Worm (Caenorhabditis elegans) whole organism, L4/young adult: ENCODE data around the gene C07A12.2.

Experiments used
- W03F9.2 ChIP-seq: fragments of 150-350 bp; optimal IDR thresholded peaks from 2 replicates; lab custom pipeline; 2014; ENCODE audit warnings: missing biosample characterization, missing genetic modification characterization
- dao-5 ChIP-seq: sonication (generic microtip); optimal IDR thresholded peaks from 2 replicates; lab custom pipeline; 2016; ENCODE audit warnings: missing genotype, missing genetic modification characterization, moderate library complexity, missing compliant biosample characterization
- him-1 ChIP-seq: sonication (generic microtip); optimal IDR thresholded peaks from 2 replicates; lab custom pipeline; 2016; ENCODE audit warnings: missing genotype, missing genetic modification reagents, missing genetic modification characterization, missing compliant biosample characterization

Gene C07A12.2

DNA sequence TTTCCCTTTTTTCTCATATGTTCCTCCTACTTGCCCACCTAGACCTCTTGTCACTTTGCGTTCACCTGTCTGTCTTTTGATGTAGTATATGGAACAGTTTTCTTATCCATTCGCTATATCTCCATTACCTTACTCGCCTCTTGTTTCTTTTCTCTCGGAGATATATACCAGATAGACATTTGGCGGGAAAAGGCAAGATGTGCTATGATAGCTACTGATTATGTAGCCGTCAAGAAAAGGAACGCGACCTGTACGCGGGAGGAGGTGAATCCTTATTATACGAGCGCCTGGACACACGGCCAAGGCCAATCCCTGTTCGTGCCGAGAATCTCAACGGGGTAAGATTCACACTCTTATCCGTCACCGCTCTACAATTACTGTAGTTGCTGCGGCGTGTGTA, 8.4 kb downstream of the C07A12.2 start:
- TF ChIP-seq dao-5 (tag; lab: Kevin White, UChicago) (no peak), him-1 (tag; lab: Kevin White, UChicago) (no peak), W03F9.2 (tag; lab: Kevin White, UChicago) (no peak)

DNA sequence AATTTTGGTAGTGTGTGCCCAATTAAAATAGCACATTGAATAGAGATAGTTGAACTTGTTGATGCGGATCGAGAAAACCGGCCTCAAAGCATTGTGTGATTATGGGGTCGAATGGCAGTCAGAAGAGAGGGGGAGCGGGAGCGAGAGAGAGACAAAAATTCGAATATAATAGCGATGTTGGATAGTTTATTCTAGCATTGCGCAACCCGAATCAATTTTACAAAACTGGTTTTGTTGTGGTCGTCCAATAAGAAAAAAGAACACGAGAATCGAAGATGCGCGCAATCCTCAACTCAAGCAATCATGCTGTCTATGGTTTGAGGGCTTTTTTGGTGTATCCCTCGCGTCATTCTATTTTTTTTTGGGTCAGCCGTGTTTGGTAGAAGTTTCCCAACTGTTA, 8.8 kb downstream of the C07A12.2 start:
- TF ChIP-seq W03F9.2 (tag; lab: Kevin White, UChicago) = no peak
- TF ChIP-seq dao-5 (tag; lab: Kevin White, UChicago) = no peak
- TF ChIP-seq him-1 (tag; lab: Kevin White, UChicago) = no peak

DNA sequence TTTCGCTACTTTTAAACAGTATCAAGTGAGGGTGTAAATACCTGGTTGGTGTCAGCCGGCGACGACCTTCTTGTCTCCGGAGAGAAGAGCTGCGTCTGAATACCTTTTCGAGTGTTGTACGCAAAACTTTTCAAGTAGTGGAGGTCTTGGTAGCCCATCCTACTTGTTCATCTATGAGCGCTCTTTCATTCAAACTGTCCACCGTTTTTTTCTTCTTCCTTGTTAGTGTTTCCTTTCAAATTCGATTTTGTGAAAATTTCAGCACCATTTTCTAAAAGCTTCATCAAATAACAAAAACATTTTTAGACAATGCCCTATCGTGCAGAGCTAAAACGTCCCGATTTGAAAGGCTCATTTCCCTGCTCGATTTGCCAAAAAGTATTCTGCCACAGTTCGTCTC, 9.7 kb downstream of the C07A12.2 start, which contains the start of gene ham-2:
Gene ham-2, plus strand, starts transcription at position 301 of the 400 bp plus-strand sequence.
- no peak for TF ChIP-seq W03F9.2 (tag; lab: Kevin White, UChicago)
- TF ChIP-seq dao-5 (tag; lab: Kevin White, UChicago) = no peak
- no peak for TF ChIP-seq him-1 (tag; lab: Kevin White, UChicago)

DNA sequence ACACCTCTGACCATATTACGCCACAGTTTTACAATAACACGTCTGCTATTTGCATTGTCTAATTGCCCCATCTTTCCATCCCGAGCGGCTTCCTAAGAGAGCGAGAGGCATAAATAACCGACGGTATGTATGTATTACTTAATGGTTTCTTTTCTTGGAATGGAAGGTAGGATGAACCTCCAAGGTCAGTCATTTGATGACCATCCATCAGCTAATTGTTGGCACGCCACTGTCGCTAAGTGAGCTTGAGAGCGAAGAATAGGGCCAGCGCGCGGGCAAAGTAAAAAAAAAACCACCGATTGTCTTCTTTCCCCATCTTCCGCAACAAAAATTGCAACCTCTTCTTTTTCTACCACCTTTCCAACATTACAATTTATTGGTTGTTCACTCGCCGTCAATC, 11.4 kb downstream of the C07A12.2 start:
- no peak for TF ChIP-seq dao-5 (tag; lab: Kevin White, UChicago)

DNA sequence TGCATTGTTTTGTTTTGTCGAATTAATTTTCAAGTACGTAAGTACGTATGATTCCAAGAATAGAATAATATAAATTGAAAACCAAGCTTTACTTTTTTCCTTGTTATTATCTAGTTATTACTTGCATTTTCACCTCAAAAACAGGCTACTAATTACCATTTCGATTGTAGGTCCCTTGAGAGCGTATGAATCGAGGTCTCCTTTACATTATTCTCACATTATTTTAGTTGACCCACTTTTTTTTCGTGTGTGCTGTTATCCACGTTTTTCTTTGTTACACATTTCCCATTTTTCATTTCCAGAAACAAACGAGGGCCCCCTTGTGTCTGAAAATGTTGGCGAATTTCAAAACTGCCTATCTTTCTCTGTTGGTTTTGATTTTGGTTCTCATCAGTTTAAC, 17.2 kb downstream of the C07A12.2 start, which contains the start of gene C05E11.6:
Gene C05E11.6, plus strand, starts transcription at position 301 of the 400 bp plus-strand sequence.
- TF ChIP-seq him-1 (tag; lab: Kevin White, UChicago) (no peak), W03F9.2 (tag; lab: Kevin White, UChicago) (no peak), dao-5 (tag; lab: Kevin White, UChicago) (no peak)

DNA sequence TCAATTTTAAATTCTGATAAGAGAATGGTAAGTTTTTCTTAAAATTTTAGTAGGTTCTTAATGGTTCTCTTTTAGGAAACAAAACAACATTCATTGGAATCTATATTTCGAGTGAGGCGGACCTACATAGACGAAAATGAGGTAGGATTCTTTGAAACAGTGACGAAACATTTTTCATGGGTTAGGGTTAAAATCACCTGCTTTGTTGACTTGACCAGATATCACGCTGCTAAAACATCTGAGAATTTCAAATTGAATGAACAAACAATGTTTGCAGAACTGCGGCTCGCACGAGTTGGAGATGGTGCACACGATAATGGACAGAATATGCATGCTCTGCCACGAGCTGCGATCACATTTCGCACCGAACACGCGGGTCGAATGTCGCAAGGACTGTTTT, 17.6 kb downstream of the C07A12.2 start:
- TF ChIP-seq W03F9.2 (tag; lab: Kevin White, UChicago) (no peak), dao-5 (tag; lab: Kevin White, UChicago) (no peak), him-1 (tag; lab: Kevin White, UChicago) (no peak)

DNA sequence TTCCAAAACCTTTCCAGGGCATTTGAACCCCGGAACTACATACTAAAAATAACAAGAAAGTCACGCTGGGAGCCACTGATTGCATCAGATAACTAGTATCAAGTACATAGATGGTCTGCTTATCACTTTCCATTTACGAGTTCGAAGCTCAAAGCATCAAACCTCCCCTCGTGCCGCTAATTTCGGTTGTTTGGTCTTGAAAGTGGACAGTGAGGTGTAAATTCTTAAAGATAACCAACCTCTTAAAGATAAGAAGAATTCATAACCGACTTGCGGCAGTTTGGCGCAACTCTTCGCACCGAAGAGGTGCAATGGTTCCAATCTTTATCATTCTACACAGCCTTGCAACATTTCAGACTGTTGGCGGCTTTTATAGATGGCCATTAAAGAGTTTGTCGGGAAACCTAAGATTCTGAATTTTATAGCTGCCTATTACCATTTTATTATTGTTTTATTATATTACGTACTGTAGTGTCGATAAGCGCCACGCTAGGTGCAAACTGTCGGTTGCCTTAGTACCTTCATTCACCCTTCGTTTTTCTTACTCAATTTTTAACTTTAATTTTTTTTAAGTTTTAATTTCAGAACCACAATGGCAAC, 20.2 kb downstream of the C07A12.2 start, which contains the start of gene amt-4:
Gene amt-4, plus strand, starts transcription at position 586 of the 600 bp plus-strand sequence.
- TF ChIP-seq him-1 (tag; lab: Kevin White, UChicago) = no peak
- TF ChIP-seq dao-5 (tag; lab: Kevin White, UChicago) = no peak
- no peak for TF ChIP-seq W03F9.2 (tag; lab: Kevin White, UChicago)

DNA sequence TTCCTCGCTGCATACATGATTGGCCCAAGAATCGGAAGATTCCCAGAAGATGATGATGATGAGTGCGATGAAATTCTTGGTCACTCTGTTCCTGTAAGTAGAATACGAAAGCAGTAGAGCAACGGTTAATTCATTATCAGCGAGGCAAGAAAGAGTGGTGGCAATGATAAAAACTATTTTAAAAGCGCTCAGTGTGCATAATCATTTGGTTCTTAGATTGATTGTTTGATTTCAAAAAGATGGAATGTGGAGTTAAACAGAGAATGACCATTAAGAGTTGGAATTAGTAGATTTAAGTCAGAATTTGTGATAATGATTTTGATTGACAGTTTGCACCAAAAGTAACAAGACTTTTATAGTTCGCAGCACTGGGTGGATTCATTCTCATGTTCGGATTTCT, 22.5 kb downstream of the C07A12.2 start:
- TF ChIP-seq dao-5 (tag; lab: Kevin White, UChicago) (no peak), W03F9.2 (tag; lab: Kevin White, UChicago) (no peak), him-1 (tag; lab: Kevin White, UChicago) (no peak)

DNA sequence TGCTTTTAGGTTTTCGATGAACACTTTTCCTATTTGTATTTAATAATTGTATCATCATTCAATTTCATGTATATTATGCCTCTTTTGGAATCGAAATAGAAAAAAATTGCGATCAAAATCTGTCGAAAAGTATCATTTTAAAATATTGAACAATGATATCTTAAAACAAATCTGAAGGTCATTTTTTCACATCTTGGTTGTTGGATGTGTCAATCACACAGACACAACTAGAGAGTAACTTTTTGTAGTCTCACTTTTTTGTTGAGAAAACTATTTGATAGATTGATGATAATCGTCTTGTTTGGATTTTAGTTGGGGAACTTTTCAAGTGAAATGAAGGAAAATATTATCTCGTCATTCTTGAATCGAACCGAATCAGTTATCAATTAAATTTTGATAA, 24.6 kb downstream of the C07A12.2 start:
- TF ChIP-seq him-1 (tag; lab: Kevin White, UChicago) = no peak
- TF ChIP-seq W03F9.2 (tag; lab: Kevin White, UChicago) = no peak
- TF ChIP-seq dao-5 (tag; lab: Kevin White, UChicago) = no peak

DNA sequence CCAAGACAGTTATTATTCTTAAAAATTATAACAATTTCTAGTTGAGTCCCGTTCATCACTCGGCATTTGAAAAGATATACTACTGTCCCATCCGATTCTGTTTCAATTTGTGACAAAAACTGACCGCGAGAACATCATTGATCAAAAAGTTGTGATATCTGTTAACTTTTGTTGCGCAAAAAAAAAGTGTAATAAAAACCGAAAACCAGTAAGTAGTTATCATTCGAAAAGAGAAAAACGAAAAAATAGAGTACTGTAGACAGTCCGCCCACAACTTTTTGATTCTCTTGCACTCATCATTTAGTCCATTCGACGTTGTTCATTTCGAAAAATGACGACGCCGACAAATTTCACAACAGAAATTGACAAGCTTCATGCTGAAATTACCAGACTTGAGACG, 26.5 kb downstream of the C07A12.2 start, which contains the start of gene amt-1:
Gene amt-1, plus strand, starts transcription at position 301 of the 400 bp plus-strand sequence.
- no peak for TF ChIP-seq dao-5 (tag; lab: Kevin White, UChicago)
- TF ChIP-seq W03F9.2 (tag; lab: Kevin White, UChicago) = no peak
- no peak for TF ChIP-seq him-1 (tag; lab: Kevin White, UChicago)

DNA sequence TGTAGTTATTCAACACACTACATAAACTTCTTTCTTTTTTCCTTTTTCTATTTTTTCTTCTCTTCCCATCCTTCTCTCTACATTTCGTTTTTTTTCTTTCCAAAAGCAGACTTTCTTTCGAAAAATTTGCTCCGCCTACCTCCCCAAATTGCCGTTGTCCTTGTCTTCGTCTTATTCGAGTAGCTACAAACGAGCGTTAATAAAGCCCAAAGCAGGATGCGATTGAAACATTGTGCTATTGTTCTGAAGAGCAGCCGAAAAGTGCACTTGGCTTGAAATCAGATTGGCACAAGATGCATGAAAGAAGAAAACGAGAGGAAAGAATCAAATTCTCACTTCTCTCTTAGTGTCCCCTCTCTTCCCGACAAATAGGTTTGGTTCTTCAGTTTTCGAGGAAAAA, 30.2 kb downstream of the C07A12.2 start:
- no peak for TF ChIP-seq him-1 (tag; lab: Kevin White, UChicago)
- no peak for TF ChIP-seq W03F9.2 (tag; lab: Kevin White, UChicago)
- TF ChIP-seq dao-5 (tag; lab: Kevin White, UChicago) = no peak

DNA sequence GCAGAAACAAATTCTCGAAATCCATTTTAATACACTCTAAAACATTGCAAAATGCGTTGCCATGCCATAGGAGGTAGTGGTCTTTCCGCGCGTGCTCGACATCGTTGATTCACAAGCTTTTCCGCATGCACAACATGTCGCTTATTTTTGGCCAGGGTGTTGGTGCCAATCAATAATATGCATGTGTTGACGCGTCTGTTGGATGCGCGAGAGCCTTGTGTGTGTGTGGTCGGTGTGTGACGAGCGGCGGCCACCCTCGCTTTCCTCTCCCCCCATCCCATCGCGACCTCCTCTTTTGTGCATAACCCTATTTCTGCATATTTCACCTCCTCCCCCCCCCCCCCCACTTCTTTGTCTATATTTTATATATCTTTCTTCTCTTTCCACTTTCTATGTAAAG, 31.6 kb downstream of the C07A12.2 start:
- no peak for TF ChIP-seq W03F9.2 (tag; lab: Kevin White, UChicago)

DNA sequence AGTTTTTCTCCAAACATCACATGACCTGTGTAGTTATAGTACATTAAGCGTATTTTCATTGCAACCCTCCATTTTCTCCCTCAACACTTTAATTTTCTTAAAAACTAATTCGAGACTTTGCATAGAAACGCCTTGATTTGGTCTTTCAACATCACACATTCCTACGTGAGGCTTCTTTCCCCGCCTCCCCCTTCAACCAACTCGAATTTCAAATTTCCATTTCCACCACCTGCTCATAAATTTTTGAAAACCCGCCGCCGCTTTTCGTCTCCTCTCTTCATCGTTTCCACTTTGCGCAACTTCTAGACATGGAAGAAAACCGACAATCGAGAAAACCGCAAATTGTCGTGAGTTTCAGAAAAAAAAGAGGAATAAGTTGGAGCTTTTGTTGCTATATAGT, 33.3 kb downstream of the C07A12.2 start, which contains the start of gene C05E11.3:
Gene C05E11.3, plus strand, starts transcription at position 301 of the 400 bp plus-strand sequence.
- no peak for TF ChIP-seq W03F9.2 (tag; lab: Kevin White, UChicago)
- no peak for TF ChIP-seq dao-5 (tag; lab: Kevin White, UChicago)
- TF ChIP-seq him-1 (tag; lab: Kevin White, UChicago) = no peak

DNA sequence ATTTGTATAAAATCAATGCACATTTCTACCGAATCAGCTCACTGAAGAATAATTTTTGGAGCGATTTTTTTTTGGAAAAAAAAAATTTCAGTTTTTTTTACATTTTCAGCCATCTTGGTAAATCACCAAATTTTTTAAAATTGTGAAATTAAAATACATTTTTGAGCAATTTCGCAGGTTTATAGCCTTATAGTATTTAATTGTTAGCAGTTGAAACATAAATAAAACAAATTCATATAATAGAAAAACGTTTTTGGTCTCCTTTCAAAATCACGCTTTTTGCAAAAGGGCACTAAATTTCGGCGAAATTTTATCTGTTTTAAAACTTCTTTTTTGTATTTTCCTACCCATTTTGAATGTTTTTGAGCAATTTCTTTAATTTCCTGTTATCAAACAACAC, 33.9 kb downstream of the C07A12.2 start:
- TF ChIP-seq W03F9.2 (tag; lab: Kevin White, UChicago) = no peak
- TF ChIP-seq dao-5 (tag; lab: Kevin White, UChicago) = no peak
- no peak for TF ChIP-seq him-1 (tag; lab: Kevin White, UChicago)
